Fruit fly (Drosophila melanogaster) whole organism, embryonic: ENCODE data around the gene frj.

Experiments
- Asciz ChIP-seq: fragments of 200-800 bp; sonication (Bioruptor generic); optimal IDR thresholded peaks from 2 replicates; lab custom pipeline; 2017; ENCODE audit warnings: missing biosample characterization, mild to moderate bottlenecking, missing genetic modification characterization, missing genetic modification reagents
- CG10462 ChIP-seq: fragments of 200-800 bp; sonication (Bioruptor generic); optimal IDR thresholded peaks from 2 replicates; lab custom pipeline; 2016; ENCODE audit warnings: missing biosample characterization, missing genetic modification characterization
- CG10565 ChIP-seq: fragments of 200-800 bp; sonication (Bioruptor generic); optimal IDR thresholded peaks from 3 replicates; lab custom pipeline; 2016; ENCODE audit warnings: missing biosample characterization, mild to moderate bottlenecking, missing genetic modification characterization
- CG12744 ChIP-seq: fragments of 200-800 bp; sonication (Bioruptor generic); optimal IDR thresholded peaks from 2 replicates; lab custom pipeline; 2016; ENCODE audit warnings: missing biosample characterization, missing genetic modification characterization
- CG13424 ChIP-seq: fragments of 200-800 bp; sonication (Bioruptor generic); optimal IDR thresholded peaks from 2 replicates; lab custom pipeline; 2019; ENCODE audit warnings: missing biosample characterization, mild to moderate bottlenecking, missing genetic modification characterization, moderate library complexity
- CG13775 ChIP-seq: fragments of 200-800 bp; sonication (Bioruptor generic); optimal IDR thresholded peaks from 3 replicates; lab custom pipeline; 2017; ENCODE audit warnings: missing biosample characterization, mild to moderate bottlenecking, missing genetic modification characterization
- CG17328 ChIP-seq: fragments of 200-800 bp; sonication (Bioruptor generic); IDR thresholded peaks from 2 replicates; pipeline ENCODE4 v1.3.6; 2022; ENCODE audit warnings: missing biosample characterization, missing genetic modification characterization
- CG18619 ChIP-seq: fragments of 200-800 bp; sonication (Bioruptor generic); optimal IDR thresholded peaks from 3 replicates; lab custom pipeline; 2017; ENCODE audit warnings: missing biosample characterization, mild to moderate bottlenecking, missing genetic modification characterization
- CG3163 ChIP-seq: fragments of 200-800 bp; sonication (Bioruptor generic); optimal IDR thresholded peaks from 3 replicates; lab custom pipeline; 2016; ENCODE audit warnings: missing biosample characterization, missing genetic modification characterization
- CG33557 ChIP-seq: fragments of 200-800 bp; sonication (Bioruptor generic); optimal IDR thresholded peaks from 2 replicates; lab custom pipeline; 2019; ENCODE audit warnings: missing biosample characterization, mild to moderate bottlenecking, missing genetic modification characterization, moderate library complexity
- CG4404 ChIP-seq: fragments of 200-800 bp; sonication (Bioruptor generic); IDR thresholded peaks from 2 replicates; pipeline ENCODE4 v1.3.6; 2022; ENCODE audit warnings: missing biosample characterization, missing genetic modification characterization
- CG4617 ChIP-seq: fragments of 200-800 bp; sonication (Bioruptor generic); optimal IDR thresholded peaks from 3 replicates; lab custom pipeline; 2016; ENCODE audit warnings: missing biosample characterization, missing genetic modification characterization, borderline replicate concordance
- CG5180 ChIP-seq: fragments of 200-800 bp; sonication (Bioruptor generic); optimal IDR thresholded peaks from 3 replicates; lab custom pipeline; 2017; ENCODE audit warnings: missing biosample characterization, missing genetic modification characterization, mild to moderate bottlenecking, moderate library complexity, missing genetic modification reagents
- CG7357 ChIP-seq: fragments of 200-800 bp; sonication (Bioruptor generic); IDR thresholded peaks from 3 replicates; pipeline ENCODE4 v1.3.6; 2022; ENCODE audit warnings: missing biosample characterization, missing genetic modification characterization
- CG9797 ChIP-seq: fragments of 200-800 bp; sonication (Bioruptor generic); optimal IDR thresholded peaks from 3 replicates; lab custom pipeline; 2018; ENCODE audit warnings: missing biosample characterization, mild to moderate bottlenecking, missing genetic modification characterization
- CTCF ChIP-seq: fragments of 200-800 bp; sonication (Bioruptor generic); optimal IDR thresholded peaks from 2 replicates; lab custom pipeline; 2017; ENCODE audit warnings: missing biosample characterization, mild to moderate bottlenecking, missing genetic modification characterization, moderate library complexity
- D ChIP-seq, 2 experiments: fragments of 200-800 bp in 1 of 2; fragments of >200 bp in 1 of 2; sonication (Bioruptor generic) in 1 of 2; optimal IDR thresholded peaks; 2 replicates in 1 of 2; 3 replicates in 1 of 2; lab custom pipeline; 2017; ENCODE audit warnings: mild to moderate bottlenecking in 1 of 2, missing biosample characterization in 1 of 2, missing genetic modification characterization in 1 of 2, missing genetic modification reagents in 1 of 2
- Dad ChIP-seq: fragments of 200-800 bp; sonication (Bioruptor generic); optimal IDR thresholded peaks from 3 replicates; lab custom pipeline; 2016; ENCODE audit warnings: missing biosample characterization, missing genetic modification characterization
- Dip2 ChIP-seq: fragments of 200-800 bp; sonication (Bioruptor generic); IDR thresholded peaks from 2 replicates; pipeline ENCODE4 v1.3.6; 2022; ENCODE audit warnings: missing biosample characterization, missing genetic modification characterization
- Ets97D ChIP-seq: fragments of 200-800 bp; sonication (Bioruptor generic); optimal IDR thresholded peaks from 3 replicates; lab custom pipeline; 2016; ENCODE audit warnings: missing biosample characterization, missing genetic modification characterization
- HLH3B ChIP-seq: fragments of 200-800 bp; sonication (Bioruptor generic); IDR thresholded peaks from 2 replicates; pipeline ENCODE4 v1.3.6; 2022; ENCODE audit warnings: missing biosample characterization, missing genetic modification characterization
- HLH54F ChIP-seq: fragments of 200-800 bp; sonication (Bioruptor generic); optimal IDR thresholded peaks from 3 replicates; lab custom pipeline; 2016; ENCODE audit warnings: missing biosample characterization, missing genetic modification characterization
- Poxn ChIP-seq: fragments of 200-800 bp; sonication (Bioruptor generic); IDR thresholded peaks from 2 replicates; pipeline ENCODE4 v1.3.6; 2022; ENCODE audit warnings: missing biosample characterization, missing genetic modification characterization
- Ptx1 ChIP-seq: fragments of 200-800 bp; sonication (Bioruptor generic); IDR thresholded peaks from 2 replicates; pipeline ENCODE4 v1.3.6; 2022; ENCODE audit warnings: missing biosample characterization, missing genetic modification characterization
- Ravus ChIP-seq: fragments of 200-800 bp; sonication (Bioruptor generic); IDR thresholded peaks from 2 replicates; pipeline ENCODE4 v1.3.6; 2022; ENCODE audit warnings: missing biosample characterization, missing genetic modification characterization
- Rx ChIP-seq: fragments of 200-800 bp; sonication (Bioruptor generic); IDR thresholded peaks from 2 replicates; pipeline ENCODE4 v1.3.6; 2022; ENCODE audit warnings: missing biosample characterization, missing genetic modification characterization
- ac ChIP-seq: fragments of 200-800 bp; sonication (Bioruptor generic); optimal IDR thresholded peaks from 3 replicates; lab custom pipeline; 2017; ENCODE audit warnings: missing biosample characterization, mild to moderate bottlenecking, missing genetic modification characterization
- ato ChIP-seq: fragments of 200-800 bp; sonication (Bioruptor generic); IDR thresholded peaks from 2 replicates; pipeline ENCODE4 v1.3.6; 2022; ENCODE audit warnings: missing biosample characterization, missing genetic modification characterization; ENCODE audit not compliant: partially characterized antibody
- br ChIP-seq: fragments of >200 bp; optimal IDR thresholded peaks from 2 replicates; lab custom pipeline; 2017
- cas ChIP-seq: fragments of 200-800 bp; sonication (Bioruptor generic); IDR thresholded peaks from 2 replicates; pipeline ENCODE4 v1.3.6; 2022; ENCODE audit warnings: missing biosample characterization, missing genetic modification characterization
- chif ChIP-seq, 2 experiments: fragments of 200-800 bp; sonication (Bioruptor generic); optimal IDR thresholded peaks; 3 replicates each; lab custom pipeline; 2016; ENCODE audit warnings: missing biosample characterization in 2 of 2, missing genetic modification characterization in 2 of 2
- crol ChIP-seq: fragments of 200-800 bp; sonication (Bioruptor generic); IDR thresholded peaks from 2 replicates; pipeline ENCODE4 v1.3.6; 2022; ENCODE audit warnings: missing biosample characterization, missing genetic modification characterization
- da ChIP-seq: fragments of 200-800 bp; sonication (Bioruptor generic); optimal IDR thresholded peaks from 2 replicates; lab custom pipeline; 2016; ENCODE audit warnings: missing biosample characterization, missing genetic modification characterization
- disco-r ChIP-seq: fragments of 200-800 bp; sonication (Bioruptor generic); optimal IDR thresholded peaks from 2 replicates; lab custom pipeline; 2016; ENCODE audit warnings: missing biosample characterization, missing genetic modification characterization
- eve ChIP-seq, 2 experiments: fragments of >200 bp; optimal IDR thresholded peaks; 2 replicates each; lab custom pipeline; 2017; ENCODE audit warnings: missing biosample characterization in 2 of 2, missing genetic modification characterization in 2 of 2
- eyg ChIP-seq: fragments of 200-800 bp; sonication (Bioruptor generic); optimal IDR thresholded peaks from 3 replicates; lab custom pipeline; 2016; ENCODE audit warnings: missing biosample characterization, missing genetic modification characterization
- fd102C ChIP-seq: fragments of 200-800 bp; sonication (Bioruptor generic); optimal IDR thresholded peaks from 2 replicates; lab custom pipeline; 2018; ENCODE audit warnings: missing biosample characterization, mild to moderate bottlenecking, missing genetic modification characterization, moderate library complexity
- fd64A ChIP-seq: fragments of 200-800 bp; sonication (Bioruptor generic); optimal IDR thresholded peaks from 3 replicates; lab custom pipeline; 2018; ENCODE audit warnings: missing biosample characterization, mild to moderate bottlenecking, missing genetic modification characterization
- ham ChIP-seq: fragments of 200-800 bp; sonication (Bioruptor generic); IDR thresholded peaks from 2 replicates; pipeline ENCODE4 v1.3.6; 2022; ENCODE audit warnings: missing biosample characterization, missing genetic modification characterization
- ind ChIP-seq: fragments of 200-800 bp; sonication (Bioruptor generic); optimal IDR thresholded peaks from 3 replicates; lab custom pipeline; 2016; ENCODE audit warnings: missing biosample characterization, missing genetic modification characterization
- ranshi ChIP-seq: fragments of 200-800 bp; sonication (Bioruptor generic); IDR thresholded peaks from 2 replicates; pipeline ENCODE4 v1.3.6; 2022; ENCODE audit warnings: missing biosample characterization, missing genetic modification characterization
- salm ChIP-seq: fragments of 200-800 bp; sonication (Bioruptor generic); optimal IDR thresholded peaks from 2 replicates; lab custom pipeline; 2018; ENCODE audit warnings: missing biosample characterization, mild to moderate bottlenecking, missing genetic modification characterization
- sd ChIP-seq: fragments of 200-800 bp; sonication (Bioruptor generic); optimal IDR thresholded peaks from 3 replicates; lab custom pipeline; 2018; ENCODE audit warnings: missing biosample characterization, mild to moderate bottlenecking, missing genetic modification characterization, moderate library complexity
- sens-2 ChIP-seq: fragments of 200-800 bp; sonication (Bioruptor generic); IDR thresholded peaks from 2 replicates; pipeline ENCODE4 v1.3.6; 2022; ENCODE audit warnings: missing biosample characterization, missing genetic modification characterization
- ssp ChIP-seq: fragments of 200-800 bp; sonication (Bioruptor generic); IDR thresholded peaks from 2 replicates; pipeline ENCODE4 v1.3.6; 2022; ENCODE audit warnings: missing biosample characterization, missing genetic modification characterization
- stwl ChIP-seq: fragments of 200-800 bp; sonication (Bioruptor generic); optimal IDR thresholded peaks from 3 replicates; lab custom pipeline; 2018; ENCODE audit warnings: missing biosample characterization, mild to moderate bottlenecking, missing genetic modification characterization, moderate library complexity
- ttk ChIP-seq: fragments of 200-800 bp; sonication (Bioruptor generic); IDR thresholded peaks from 2 replicates; pipeline ENCODE4 v2.1.2; 2022; ENCODE audit warnings: missing biosample characterization, missing genetic modification characterization
- tup ChIP-seq: fragments of 200-800 bp; sonication (Bioruptor generic); optimal IDR thresholded peaks from 2 replicates; lab custom pipeline; 2016; ENCODE audit warnings: missing biosample characterization, mild to moderate bottlenecking, missing genetic modification characterization, moderate library complexity
- wek ChIP-seq: fragments of 200-800 bp; sonication (Bioruptor generic); optimal IDR thresholded peaks from 3 replicates; lab custom pipeline; 2018; ENCODE audit warnings: missing biosample characterization, mild to moderate bottlenecking, missing genetic modification characterization, moderate library complexity
- zen ChIP-seq: fragments of 200-800 bp; sonication (Bioruptor generic); optimal IDR thresholded peaks from 3 replicates; lab custom pipeline; 2018; ENCODE audit warnings: missing biosample characterization, mild to moderate bottlenecking, missing genetic modification characterization, moderate library complexity
- zen2 ChIP-seq: fragments of 200-800 bp; sonication (Bioruptor generic); IDR thresholded peaks from 3 replicates; pipeline ENCODE4 v1.3.6; 2022; ENCODE audit warnings: missing biosample characterization, missing genetic modification characterization; ENCODE audit not compliant: partially characterized antibody
- zfh1 ChIP-seq: fragments of 200-800 bp; sonication (Bioruptor generic); IDR thresholded peaks from 3 replicates; pipeline ENCODE4 v1.3.6; 2022; ENCODE audit warnings: missing biosample characterization, missing genetic modification characterization

The frj gene

dm6 chr2L:6490783-6491249 is 35.0 kb downstream of the frj start, which contains the start of the genes Phf5a and CG31638 (continued):
- no peak for TF ChIP-seq Ravus (GFP tag; lab: Robert Waterston, UW)
- peak; percentile 59 for TF ChIP-seq fd64A (GFP tag; lab: Kevin White, UChicago)
- no peak for TF ChIP-seq Dad (GFP tag; lab: Kevin White, UChicago)
- peak; percentile 95 for TF ChIP-seq CG17328 (GFP tag; lab: Robert Waterston, UW)
- TF ChIP-seq CG7357 (GFP tag; lab: Robert Waterston, UW) = peak; percentile 91
- peak; percentile 97 for TF ChIP-seq CG4404
- peak; percentile 48 for TF ChIP-seq ssp (GFP tag; lab: Robert Waterston, UW)
- TF ChIP-seq zen (tag; lab: Kevin White, UChicago) = peak; percentile 98
- no peak for TF ChIP-seq eyg (GFP tag; lab: Kevin White, UChicago)
- TF ChIP-seq ato (GFP tag; lab: Robert Waterston, UW) = no peak
- TF ChIP-seq CG12744 (GFP tag; lab: Kevin White, UChicago) = no peak
- peak; percentile 35 for TF ChIP-seq Ets97D (GFP tag; lab: Kevin White, UChicago)
- TF ChIP-seq Rx (GFP tag; lab: Robert Waterston, UW) = peak; percentile 94
- peak; percentile 58 for TF ChIP-seq Dip2 (GFP tag; lab: Robert Waterston, UW)
- peak; percentile 98 for TF ChIP-seq ind (GFP tag; lab: Kevin White, UChicago)
- peak; percentile 98 for TF ChIP-seq CG13424
- TF ChIP-seq crol (GFP tag; lab: Robert Waterston, UW) = peak; percentile 53; the same call in 1 of the 2 replicates
- TF ChIP-seq HLH54F (GFP tag; lab: Kevin White, UChicago) = peak; percentile 42
- TF ChIP-seq zen2 (GFP tag; lab: Robert Waterston, UW) = no peak
- peak; percentile 73 for TF ChIP-seq Ptx1
- TF ChIP-seq CG5180 = peak; percentile 66
- TF ChIP-seq disco-r (GFP tag; lab: Kevin White, UChicago) = peak; percentile 39
- TF ChIP-seq Poxn (GFP tag; lab: Robert Waterston, UW) = no peak
- no peak for TF ChIP-seq da (GFP tag; lab: Kevin White, UChicago)
- peak; percentile 47 for TF ChIP-seq ac (GFP tag; lab: Kevin White, UChicago)
- peak; percentile 90 for TF ChIP-seq CG33557 (GFP tag; lab: Kevin White, UChicago)
- TF ChIP-seq zfh1 (GFP tag; lab: Robert Waterston, UW) = peak; percentile 70
- peak; percentile 63; the same call in 1 of the 2 replicates for TF ChIP-seq ranshi (GFP tag; lab: Robert Waterston, UW)
- peak; percentile 99 for TF ChIP-seq stwl (tag; lab: Kevin White, UChicago)
- no peak for TF ChIP-seq br (lab: Kevin White, UChicago)
- TF ChIP-seq ttk = peak; percentile 54
- peak; percentile 91 for TF ChIP-seq HLH3B (GFP tag; lab: Robert Waterston, UW)
- no peak for TF ChIP-seq CG10565 (GFP tag; lab: Kevin White, UChicago)
- peak; percentile 88 for TF ChIP-seq CG13775 (GFP tag; lab: Kevin White, UChicago)
- TF ChIP-seq CG18619 = peak; percentile 87
- TF ChIP-seq CTCF (GFP tag; lab: Kevin White, UChicago) = peak; percentile 46
- TF ChIP-seq fd102C (GFP tag; lab: Kevin White, UChicago) = peak; percentile 80
- TF ChIP-seq tup (GFP tag; lab: Kevin White, UChicago) = no peak
- TF ChIP-seq wek (GFP tag; lab: Kevin White, UChicago) = peak; percentile 91
- TF ChIP-seq sd (tag; lab: Kevin White, UChicago) = peak; percentile 72
- TF ChIP-seq sens-2 (GFP tag; lab: Robert Waterston, UW) = peak; percentile 67
- TF ChIP-seq eve (GFP tag; optimal IDR thresholded peaks at IDR 0.05; lab: Kevin White, UChicago) = no peak
- TF ChIP-seq CG10462 (GFP tag; lab: Kevin White, UChicago) = peak; percentile 94
- TF ChIP-seq CG9797 (GFP tag; lab: Kevin White, UChicago) = peak; percentile 86
- TF ChIP-seq cas = peak; percentile 95
- TF ChIP-seq D (optimal IDR thresholded peaks at IDR 0.05; lab: Kevin White, UChicago) = no peak
- peak; percentile 90 for TF ChIP-seq D (GFP tag; optimal IDR thresholded peaks at IDR 0.05; lab: Kevin White, UChicago)
- TF ChIP-seq ham (GFP tag; lab: Robert Waterston, UW) = peak; percentile 81
- no peak for TF ChIP-seq CG3163 (GFP tag; lab: Kevin White, UChicago)
- TF ChIP-seq chif (GFP tag; optimal IDR thresholded peaks at IDR 0.05; lab: Kevin White, UChicago) = peak; percentile 75 to 82
- TF ChIP-seq CG4617 = peak; percentile 97
- TF ChIP-seq salm = peak; percentile 20
- peak; percentile 90 for TF ChIP-seq Asciz (GFP tag; lab: Kevin White, UChicago)
